Worm (Caenorhabditis elegans) whole organism, L3 larva: ENCODE results near the gene zig-12.

Source experiments
- tbx-2 ChIP-seq: sonication (generic microtip); optimal IDR thresholded peaks from 2 replicates; lab custom pipeline; 2016; ENCODE audit warnings: mild to moderate bottlenecking, missing genetic modification characterization, missing compliant biosample characterization
- unc-62 ChIP-seq: fragments of 150-350 bp; sonication (generic microtip); optimal IDR thresholded peaks from 4 replicates; lab custom pipeline; 2014; ENCODE audit warnings: missing biosample characterization, missing genetic modification reagents, missing genetic modification characterization

ce11 chrX:8789014-8789506 lies 25.4 kb downstream of the zig-12 start, which contains the start of gene unc-27:
- no peak for TF ChIP-seq unc-62 (GFP tag; lab: Kevin White, UChicago)
- TF ChIP-seq tbx-2 (tag; lab: Kevin White, UChicago) = no peak
